Worm (Caenorhabditis elegans) whole organism, late embryonic: ENCODE measurements around the gene C35A5.4.

Source experiments
- K02D7.2 ChIP-seq: sonication (generic microtip); optimal IDR thresholded peaks from 2 replicates; lab custom pipeline; 2017; ENCODE audit warnings: mild to moderate bottlenecking, missing genetic modification characterization, missing compliant biosample characterization
- ahr-1 ChIP-seq: sonication (generic microtip); optimal IDR thresholded peaks from 2 replicates; lab custom pipeline; 2016; ENCODE audit warnings: missing genetic modification characterization, missing compliant biosample characterization
- ceh-22 ChIP-seq: sonication (generic microtip); optimal IDR thresholded peaks from 2 replicates; lab custom pipeline; 2017; ENCODE audit warnings: missing biosample characterization, missing genetic modification characterization
- ceh-48 ChIP-seq: sonication (generic microtip); optimal IDR thresholded peaks from 2 replicates; lab custom pipeline; 2016; ENCODE audit warnings: missing genetic modification characterization, inconsistent platforms, missing compliant biosample characterization
- dmd-4 ChIP-seq: sonication (generic microtip); optimal IDR thresholded peaks from 2 replicates; lab custom pipeline; 2016; ENCODE audit warnings: borderline replicate concordance, missing genetic modification characterization, missing compliant biosample characterization

DNA sequence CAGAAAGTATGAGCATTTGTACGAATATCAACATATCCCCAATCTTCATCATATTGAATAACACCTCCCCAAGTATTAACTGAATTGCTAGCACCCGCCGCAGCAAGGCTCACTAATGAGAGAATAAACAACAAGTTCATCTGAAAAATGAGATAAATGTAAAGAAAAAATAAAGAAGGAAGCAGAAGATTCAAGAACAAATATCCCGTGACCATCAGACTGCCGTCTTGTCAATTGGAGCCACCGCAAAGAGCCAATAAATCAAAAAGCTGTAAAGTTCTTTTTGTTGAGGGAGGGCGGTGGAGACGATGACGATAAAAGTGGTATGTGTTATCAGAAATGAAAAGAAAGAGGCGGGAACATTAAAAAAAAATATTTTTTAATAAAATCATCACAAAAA is 43.4 kb upstream of the C35A5.4 start, which contains the start of gene Y32F6A.5:
- TF ChIP-seq dmd-4 (tag; lab: Kevin White, UChicago) (no peak), ahr-1 (no peak), K02D7.2 (tag; lab: Kevin White, UChicago) (no peak), ceh-22 (tag; lab: Kevin White, UChicago) (no peak), ceh-48 (no peak)
